Worm (Caenorhabditis elegans) whole organism, midembryonic: ENCODE measurements around the gene Y110A2AL.2.

Experiments used
- T22C8.4 ChIP-seq: fragments of 200-800 bp; sonication (Bioruptor generic); IDR thresholded peaks from 2 replicates; pipeline ENCODE4 v1.3.6; 2022; ENCODE audit warnings: missing genetic modification characterization, missing compliant biosample characterization
- cog-1 ChIP-seq: sonication (generic microtip); optimal IDR thresholded peaks from 2 replicates; lab custom pipeline; 2016; ENCODE audit warnings: missing genetic modification characterization, missing compliant biosample characterization
- flt-1 ChIP-seq: fragments of 200-800 bp; sonication (Bioruptor generic); IDR thresholded peaks from 2 replicates; pipeline ENCODE4 v1.3.6; 2022; ENCODE audit warnings: missing genetic modification characterization, missing compliant biosample characterization
- klf-2 ChIP-seq: fragments of 200-800 bp; sonication (Bioruptor generic); conservative IDR thresholded peaks from 2 replicates; pipeline ENCODE4 v1.3.6; 2022; ENCODE audit warnings: missing genetic modification reagents, missing genetic modification characterization, missing compliant biosample characterization
- med-1 ChIP-seq: sonication (generic microtip); optimal IDR thresholded peaks from 2 replicates; lab custom pipeline; 2017; ENCODE audit warnings: missing genetic modification characterization, mild to moderate bottlenecking, missing compliant biosample characterization, antibody characterized with exemption, missing genetic modification reagents; ENCODE audit not compliant: insufficient read depth
- ref-1 ChIP-seq: fragments of 200-800 bp; sonication (Bioruptor generic); conservative IDR thresholded peaks from 2 replicates; pipeline ENCODE4 v1.3.6; 2022; ENCODE audit warnings: missing genetic modification reagents, missing genetic modification characterization, missing compliant biosample characterization
- tab-1 ChIP-seq: fragments of 200-800 bp; sonication (Bioruptor generic); IDR thresholded peaks from 2 replicates; pipeline ENCODE4 v1.3.6; 2022; ENCODE audit warnings: missing genetic modification characterization, missing compliant biosample characterization
- ztf-23 ChIP-seq: fragments of 200-800 bp; sonication (Bioruptor generic); IDR thresholded peaks from 2 replicates; pipeline ENCODE4 v1.3.6; 2022; ENCODE audit warnings: missing genetic modification reagents, missing genetic modification characterization, missing compliant biosample characterization
- ztf-29 ChIP-seq: fragments of 200-800 bp; sonication (Bioruptor generic); IDR thresholded peaks from 2 replicates; pipeline ENCODE4 v1.3.6; 2022; ENCODE audit warnings: missing genetic modification reagents, missing genetic modification characterization, missing compliant biosample characterization

- TF ChIP-seq tab-1 (GFP tag; lab: Robert Waterston, UW) = no peak
- TF ChIP-seq ztf-29 (GFP tag; lab: Robert Waterston, UW) = no peak
- TF ChIP-seq cog-1 (tag; lab: Kevin White, UChicago) = no peak
- no peak for TF ChIP-seq flt-1
- TF ChIP-seq T22C8.4 (GFP tag; lab: Robert Waterston, UW) = no peak
- no peak for TF ChIP-seq klf-2 (GFP tag; lab: Robert Waterston, UW)
- no peak for TF ChIP-seq ref-1 (GFP tag; lab: Robert Waterston, UW)
- no peak for TF ChIP-seq med-1
- no peak for TF ChIP-seq ztf-23 (GFP tag; lab: Robert Waterston, UW)
Observed at ce11 chrII:2874801-2875200, 7.0 kb downstream of the Y110A2AL.2 start, which contains the start of gene Y110A2AL.1.
